Worm (Caenorhabditis elegans): Measurements from ENCODE around the gene pqn-15.

Gene pqn-15

ce11 chrX:4263820-4264219 lies 42.9 kb downstream of the pqn-15 start:
- TF ChIP-seq sea-1 (GFP tag; conservative IDR thresholded peaks at IDR 0.05) (no peak), hnd-1 (tag; optimal IDR thresholded peaks at IDR 0.05) (no peak), flt-1 (GFP tag; IDR thresholded peaks at IDR 0.05) (no peak), hmg-4 (GFP tag; optimal IDR thresholded peaks at IDR 0.05) (no peak), B0310.2 (tag; optimal IDR thresholded peaks at IDR 0.05) (no peak)

ce11 chrX:4260297-4260696 lies 46.5 kb downstream of the pqn-15 start, which contains the start of gene C52B9.4:
Gene C52B9.4 (plus strand): TSS chrX:4260652.
- TF ChIP-seq scrt-1 (GFP tag; IDR thresholded peaks at IDR 0.05) (no peak), pes-1 (GFP tag; IDR thresholded peaks at IDR 0.05) (no peak), hnd-1 (tag; optimal IDR thresholded peaks at IDR 0.05) (no peak), flt-1 (GFP tag; IDR thresholded peaks at IDR 0.05) (no peak), tbx-11 (GFP tag; IDR thresholded peaks at IDR 0.05) (no peak), F13C5.2 (tag; optimal IDR thresholded peaks at IDR 0.05) (peak; percentile 21)

ce11 chrX:4256761-4257160 lies 50.0 kb downstream of the pqn-15 start, which contains the start of gene srv-6:
Gene srv-6 (plus strand): TSS chrX:4257061.
- TF ChIP-seq pes-1 (GFP tag; IDR thresholded peaks at IDR 0.05): no peak
- no peak for TF ChIP-seq hnd-1 (tag; optimal IDR thresholded peaks at IDR 0.05)
- TF ChIP-seq hmbx-1 (tag; optimal IDR thresholded peaks at IDR 0.05): no peak
- TF ChIP-seq ama-1 (optimal IDR thresholded peaks at IDR 0.05): no peak
- TF ChIP-seq tbx-11 (GFP tag; IDR thresholded peaks at IDR 0.05): no peak
- no peak for TF ChIP-seq sea-1 (GFP tag; conservative IDR thresholded peaks at IDR 0.05)
- no peak for TF ChIP-seq tbx-37 (GFP tag; conservative IDR thresholded peaks at IDR 0.05)
- no peak for TF ChIP-seq tra-4 (tag; optimal IDR thresholded peaks at IDR 0.05)
- no peak for TF ChIP-seq ceh-36 (tag; optimal IDR thresholded peaks at IDR 0.05)
- no peak for TF ChIP-seq B0310.2 (tag; optimal IDR thresholded peaks at IDR 0.05)
- TF ChIP-seq hmg-4 (GFP tag; optimal IDR thresholded peaks at IDR 0.05): no peak
- TF ChIP-seq ceh-13 (GFP tag; optimal IDR thresholded peaks at IDR 0.05): no peak
- no peak for TF ChIP-seq scrt-1 (GFP tag; IDR thresholded peaks at IDR 0.05)
- TF ChIP-seq aly-1 (tag; optimal IDR thresholded peaks at IDR 0.05): no peak
- TF ChIP-seq flt-1 (GFP tag; IDR thresholded peaks at IDR 0.05): no peak
- no peak for TF ChIP-seq F13C5.2 (tag; optimal IDR thresholded peaks at IDR 0.05)
- no peak for TF ChIP-seq ets-7 (tag; optimal IDR thresholded peaks at IDR 0.05)

- TF ChIP-seq tbx-11 (GFP tag; IDR thresholded peaks at IDR 0.05) (no peak), F13C5.2 (tag; optimal IDR thresholded peaks at IDR 0.05) (no peak), ama-1 (optimal IDR thresholded peaks at IDR 0.05) (no peak), scrt-1 (GFP tag; IDR thresholded peaks at IDR 0.05) (no peak), tbx-37 (GFP tag; conservative IDR thresholded peaks at IDR 0.05) (no peak), hnd-1 (tag; optimal IDR thresholded peaks at IDR 0.05) (no peak), sea-1 (GFP tag; conservative IDR thresholded peaks at IDR 0.05) (no peak)
Measured at ce11 chrX:4255366-4255765, 51.4 kb downstream of the pqn-15 start.

ce11 chrX:4254782-4255181 lies 52.0 kb downstream of the pqn-15 start, which contains the start of gene taf-11.1:
Gene taf-11.1 (plus strand): TSS chrX:4255170.
- TF ChIP-seq tra-4 (tag; optimal IDR thresholded peaks at IDR 0.05): no peak
- TF ChIP-seq B0310.2 (tag; optimal IDR thresholded peaks at IDR 0.05): no peak
- TF ChIP-seq hnd-1 (tag; optimal IDR thresholded peaks at IDR 0.05): no peak
- TF ChIP-seq flt-1 (GFP tag; IDR thresholded peaks at IDR 0.05): no peak
- no peak for TF ChIP-seq scrt-1 (GFP tag; IDR thresholded peaks at IDR 0.05)
- no peak for TF ChIP-seq ceh-36 (tag; optimal IDR thresholded peaks at IDR 0.05)
- no peak for TF ChIP-seq tbx-11 (GFP tag; IDR thresholded peaks at IDR 0.05)
- TF ChIP-seq ama-1 (optimal IDR thresholded peaks at IDR 0.05): no peak
- no peak for TF ChIP-seq ets-7 (tag; optimal IDR thresholded peaks at IDR 0.05)
- TF ChIP-seq ceh-13 (GFP tag; optimal IDR thresholded peaks at IDR 0.05): no peak
- TF ChIP-seq hmg-4 (GFP tag; optimal IDR thresholded peaks at IDR 0.05): no peak
- TF ChIP-seq sea-1 (GFP tag; conservative IDR thresholded peaks at IDR 0.05): no peak
- no peak for TF ChIP-seq hmbx-1 (tag; optimal IDR thresholded peaks at IDR 0.05)
- TF ChIP-seq pes-1 (GFP tag; IDR thresholded peaks at IDR 0.05): no peak
- TF ChIP-seq F13C5.2 (tag; optimal IDR thresholded peaks at IDR 0.05): no peak

- no peak for TF ChIP-seq sea-1 (GFP tag; conservative IDR thresholded peaks at IDR 0.05)
- TF ChIP-seq hmg-4 (GFP tag; optimal IDR thresholded peaks at IDR 0.05): no peak
- no peak for TF ChIP-seq ets-7 (tag; optimal IDR thresholded peaks at IDR 0.05)
- no peak for TF ChIP-seq hmbx-1 (tag; optimal IDR thresholded peaks at IDR 0.05)
- TF ChIP-seq scrt-1 (GFP tag; IDR thresholded peaks at IDR 0.05): no peak
- no peak for TF ChIP-seq tbx-37 (GFP tag; conservative IDR thresholded peaks at IDR 0.05)
Measured at ce11 chrX:4252047-4252446, 54.7 kb downstream of the pqn-15 start, which contains the start of gene srv-5. Gene srv-5 (plus strand): TSS chrX:4252347.

ce11 chrX:4248949-4249348 lies 57.8 kb downstream of the pqn-15 start, which contains the start of gene hlh-13:
Gene hlh-13 (plus strand): TSS chrX:4249249.
- TF ChIP-seq ceh-36 (tag; optimal IDR thresholded peaks at IDR 0.05) (no peak), aly-1 (tag; optimal IDR thresholded peaks at IDR 0.05) (no peak), ets-7 (tag; optimal IDR thresholded peaks at IDR 0.05) (no peak), pes-1 (GFP tag; IDR thresholded peaks at IDR 0.05) (no peak), scrt-1 (GFP tag; IDR thresholded peaks at IDR 0.05) (no peak), hnd-1 (tag; optimal IDR thresholded peaks at IDR 0.05) (no peak), B0310.2 (tag; optimal IDR thresholded peaks at IDR 0.05) (no peak), F13C5.2 (tag; optimal IDR thresholded peaks at IDR 0.05) (no peak), hmbx-1 (tag; optimal IDR thresholded peaks at IDR 0.05) (no peak), tra-4 (tag; optimal IDR thresholded peaks at IDR 0.05) (no peak), tbx-37 (GFP tag; conservative IDR thresholded peaks at IDR 0.05) (no peak), sea-1 (GFP tag; conservative IDR thresholded peaks at IDR 0.05) (no peak), ceh-13 (GFP tag; optimal IDR thresholded peaks at IDR 0.05) (no peak), flt-1 (GFP tag; IDR thresholded peaks at IDR 0.05) (no peak), ama-1 (optimal IDR thresholded peaks at IDR 0.05) (no peak), hmg-4 (GFP tag; optimal IDR thresholded peaks at IDR 0.05) (no peak), tbx-11 (GFP tag; IDR thresholded peaks at IDR 0.05) (no peak)

- TF ChIP-seq B0310.2 (tag; optimal IDR thresholded peaks at IDR 0.05) (no peak), hmbx-1 (tag; optimal IDR thresholded peaks at IDR 0.05) (no peak), ama-1 (optimal IDR thresholded peaks at IDR 0.05) (no peak), F13C5.2 (tag; optimal IDR thresholded peaks at IDR 0.05) (no peak), ceh-13 (GFP tag; optimal IDR thresholded peaks at IDR 0.05) (no peak), flt-1 (GFP tag; IDR thresholded peaks at IDR 0.05) (no peak), scrt-1 (GFP tag; IDR thresholded peaks at IDR 0.05) (no peak), hnd-1 (tag; optimal IDR thresholded peaks at IDR 0.05) (no peak), ceh-36 (tag; optimal IDR thresholded peaks at IDR 0.05) (no peak), pes-1 (GFP tag; IDR thresholded peaks at IDR 0.05) (no peak), ets-7 (tag; optimal IDR thresholded peaks at IDR 0.05) (no peak), sea-1 (GFP tag; conservative IDR thresholded peaks at IDR 0.05) (no peak), aly-1 (tag; optimal IDR thresholded peaks at IDR 0.05) (no peak), hmg-4 (GFP tag; optimal IDR thresholded peaks at IDR 0.05) (no peak), tbx-11 (GFP tag; IDR thresholded peaks at IDR 0.05) (no peak), tra-4 (tag; optimal IDR thresholded peaks at IDR 0.05) (no peak), tbx-37 (GFP tag; conservative IDR thresholded peaks at IDR 0.05) (no peak)
Measured at ce11 chrX:4248417-4248816, 58.3 kb downstream of the pqn-15 start.
